Comparison of ENCODE assay signal across 6 fruit fly cellular contexts in the genomic region with DNA sequence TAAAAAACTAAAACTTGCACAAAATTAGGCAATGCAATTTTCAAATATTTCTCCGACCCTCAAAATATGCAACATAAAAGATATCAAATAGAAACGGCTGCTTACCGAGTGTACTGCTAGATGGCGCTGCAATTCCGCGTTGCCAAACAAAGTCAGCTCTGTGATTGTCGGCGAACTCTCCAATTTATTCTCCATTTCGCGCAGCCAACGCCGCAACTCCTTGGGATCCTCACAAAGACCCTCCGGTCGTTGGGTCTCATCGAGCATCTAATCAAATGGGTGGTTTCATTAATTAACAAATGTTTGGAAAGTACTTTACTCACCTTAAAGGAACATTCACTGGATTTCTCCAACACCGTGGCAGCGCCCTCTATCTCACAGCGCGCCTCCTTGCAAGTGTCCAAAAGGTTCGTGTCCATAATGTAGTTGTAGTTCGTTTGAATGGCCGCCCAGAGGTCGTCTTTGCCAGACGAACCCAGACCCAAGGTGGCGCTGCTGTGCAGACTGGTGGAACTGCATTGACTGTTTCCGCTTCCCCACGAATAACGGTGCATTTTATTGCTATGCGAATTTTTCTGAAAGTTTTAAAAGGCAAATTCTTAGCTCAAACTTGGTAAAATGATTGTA.
TF ChIP-seq lines count a peak whose summit lies in the region.

No protein-coding gene starts in this region.

- peak; percentile 99 to 100 for TF ChIP-seq CTCF in S2 (optimal IDR thresholded peaks at IDR 0.05; lab: Kevin White, UChicago)
- peak; percentile 99 for TF ChIP-seq CTCF in whole organism, embryonic (GFP tag; optimal IDR thresholded peaks at IDR 0.05; lab: Kevin White, UChicago)

TF ChIP-seq in whole organism, adult, 20 proteins besides CTCF, POLR2A, EP300 and RAD21 (continues in another document):
- TF ChIP-seq CG12768 (GFP tag; optimal IDR thresholded peaks at IDR 0.05; lab: Kevin White, UChicago) (no peak), Clk (GFP tag; optimal IDR thresholded peaks at IDR 0.05; lab: Kevin White, UChicago) (no peak), CG7101 (tag; optimal IDR thresholded peaks at IDR 0.05; lab: Kevin White, UChicago) (peak; percentile 49), CG5204 (GFP tag; optimal IDR thresholded peaks at IDR 0.05; lab: Kevin White, UChicago) (peak; percentile 73), Crg-1 (GFP tag; optimal IDR thresholded peaks at IDR 0.05; lab: Kevin White, UChicago) (peak; percentile 90), CG11617 (GFP tag; optimal IDR thresholded peaks at IDR 0.05; lab: Kevin White, UChicago) (peak; percentile 20), toe (GFP tag; optimal IDR thresholded peaks at IDR 0.05; lab: Kevin White, UChicago) (peak; percentile 78), ovo (GFP tag; optimal IDR thresholded peaks at IDR 0.05; lab: Kevin White, UChicago) (peak; percentile 85), CG14711 (tag; optimal IDR thresholded peaks at IDR 0.05; lab: Kevin White, UChicago) (peak; percentile 16), CG7045 (GFP tag; optimal IDR thresholded peaks at IDR 0.05; lab: Kevin White, UChicago) (peak; percentile 41), kay (GFP tag; lab: Kevin White, UChicago; ENCODE audit: borderline replicate concordance) (no peak), CG1620 (GFP tag; optimal IDR thresholded peaks at IDR 0.05; lab: Kevin White, UChicago) (peak; percentile 89), Mnt (GFP tag; optimal IDR thresholded peaks at IDR 0.05; lab: Kevin White, UChicago) (peak; percentile 74), pad (GFP tag; optimal IDR thresholded peaks at IDR 0.05; lab: Kevin White, UChicago) (peak; percentile 76), bab1 (GFP tag; optimal IDR thresholded peaks at IDR 0.05; lab: Kevin White, UChicago) (peak; percentile 38), cic (GFP tag; optimal IDR thresholded peaks at IDR 0.05; lab: Kevin White, UChicago) (no peak)

TF ChIP-seq in whole organism, embryonic, 481 proteins besides CTCF, POLR2A, EP300 and RAD21 (continues in another document):
- peak in 1 of 3 experiments; percentile 34 for TF ChIP-seq Stat92E (GFP tag; optimal IDR thresholded peaks at IDR 0.05; lab: Kevin White, UChicago)
- TF ChIP-seq MESR4 (GFP tag; optimal IDR thresholded peaks at IDR 0.05; lab: Kevin White, UChicago), result no peak
- peak; percentile 44 for TF ChIP-seq CG4617 (GFP tag; optimal IDR thresholded peaks at IDR 0.05; lab: Kevin White, UChicago; ENCODE audit: borderline replicate concordance)
- TF ChIP-seq CHES-1-like (GFP tag; optimal IDR thresholded peaks at IDR 0.05; lab: Kevin White, UChicago), result peak; percentile 73
- TF ChIP-seq phol (tag; optimal IDR thresholded peaks at IDR 0.05; lab: Kevin White, UChicago), result peak; percentile 62
- TF ChIP-seq vvl (GFP tag; IDR thresholded peaks at IDR 0.05; lab: Robert Waterston, UW), result peak; percentile 71
- no peak for TF ChIP-seq CG13296 (GFP tag; optimal IDR thresholded peaks at IDR 0.05; lab: Kevin White, UChicago)
- TF ChIP-seq Dad (GFP tag; optimal IDR thresholded peaks at IDR 0.05; lab: Kevin White, UChicago), result peak; percentile 66
- peak; percentile 27; the same call in 1 of the 2 replicates for TF ChIP-seq E2f2 (GFP tag; IDR thresholded peaks at IDR 0.05; lab: Robert Waterston, UW)
- TF ChIP-seq CG30020 (tag; optimal IDR thresholded peaks at IDR 0.05; lab: Kevin White, UChicago), result no peak
- TF ChIP-seq p53 (GFP tag; optimal IDR thresholded peaks at IDR 0.05; lab: Kevin White, UChicago), result peak; percentile 76
- peak; percentile 72 for TF ChIP-seq ttk (GFP tag; IDR thresholded peaks at IDR 0.05; lab: Robert Waterston, UW)
- TF ChIP-seq CG4328 (GFP tag; optimal IDR thresholded peaks at IDR 0.05; lab: Kevin White, UChicago), result peak; percentile 36
- peak; percentile 49 for TF ChIP-seq CG17802 (tag; optimal IDR thresholded peaks at IDR 0.05; lab: Kevin White, UChicago)
- peak; percentile 73 for TF ChIP-seq CG4707 (GFP tag; optimal IDR thresholded peaks at IDR 0.05; lab: Kevin White, UChicago)
- TF ChIP-seq CG5245 (GFP tag; optimal IDR thresholded peaks at IDR 0.05; lab: Kevin White, UChicago), result peak; percentile 90

TF ChIP-seq in whole organism, prepupa, 60 proteins besides CTCF, POLR2A, EP300 and RAD21 (continues in another document):
- peak; percentile 46 for TF ChIP-seq dac (GFP tag; optimal IDR thresholded peaks at IDR 0.05; lab: Kevin White, UChicago)
- TF ChIP-seq CG8632 (GFP tag; optimal IDR thresholded peaks at IDR 0.05; lab: Kevin White, UChicago), result peak; percentile 34
- TF ChIP-seq CG9139 (GFP tag; optimal IDR thresholded peaks at IDR 0.05; lab: Kevin White, UChicago), result no peak
- TF ChIP-seq pdm3 (GFP tag; optimal IDR thresholded peaks at IDR 0.05; lab: Kevin White, UChicago), result peak; percentile 74
- no peak for TF ChIP-seq CG10669 (GFP tag; optimal IDR thresholded peaks at IDR 0.05; lab: Kevin White, UChicago)
- TF ChIP-seq fkh (GFP tag; optimal IDR thresholded peaks at IDR 0.05; lab: Kevin White, UChicago), result no peak
- TF ChIP-seq CG11902 (GFP tag; optimal IDR thresholded peaks at IDR 0.05; lab: Kevin White, UChicago), result peak; percentile 77
- no peak for TF ChIP-seq Ets96B (tag; optimal IDR thresholded peaks at IDR 0.05; lab: Kevin White, UChicago)
- no peak for TF ChIP-seq Hr38 (GFP tag; optimal IDR thresholded peaks at IDR 0.05; lab: Kevin White, UChicago)
- no peak for TF ChIP-seq CG16779 (tag; optimal IDR thresholded peaks at IDR 0.05; lab: Kevin White, UChicago)
- TF ChIP-seq CG31627 (GFP tag; optimal IDR thresholded peaks at IDR 0.05; lab: Kevin White, UChicago), result peak; percentile 90
- no peak for TF ChIP-seq CG4318 (GFP tag; optimal IDR thresholded peaks at IDR 0.05; lab: Kevin White, UChicago)
- no peak for TF ChIP-seq Sox102F (GFP tag; optimal IDR thresholded peaks at IDR 0.05; lab: Kevin White, UChicago)
- TF ChIP-seq CG3919 (GFP tag; optimal IDR thresholded peaks at IDR 0.05; lab: Kevin White, UChicago), result peak; percentile 80
- no peak for TF ChIP-seq CG8119 (GFP tag; IDR thresholded peaks at IDR 0.05; lab: Robert Waterston, UW)
- TF ChIP-seq CG6792 (GFP tag; optimal IDR thresholded peaks at IDR 0.05; lab: Kevin White, UChicago), result peak; percentile 62
- no peak for TF ChIP-seq dsx (GFP tag; optimal IDR thresholded peaks at IDR 0.05; lab: Kevin White, UChicago; ENCODE audit: poor library complexity, severe bottlenecking)
- no peak for TF ChIP-seq CG6276 (GFP tag; optimal IDR thresholded peaks at IDR 0.05; lab: Kevin White, UChicago)

TF ChIP-seq in whole organism, pupa, 21 proteins besides CTCF, POLR2A, EP300 and RAD21:
- TF ChIP-seq CG32121 (GFP tag; IDR thresholded peaks at IDR 0.05; lab: Robert Waterston, UW), result no peak
- TF ChIP-seq CG8301 (tag; optimal IDR thresholded peaks at IDR 0.05; lab: Kevin White, UChicago), result no peak
- TF ChIP-seq gl (tag; optimal IDR thresholded peaks at IDR 0.05; lab: Kevin White, UChicago), result peak; percentile 11
- peak; percentile 23 for TF ChIP-seq CG15710 (tag; optimal IDR thresholded peaks at IDR 0.05; lab: Kevin White, UChicago)
- no peak for TF ChIP-seq CG8159 (tag; optimal IDR thresholded peaks at IDR 0.05; lab: Kevin White, UChicago)
- peak; percentile 69 for TF ChIP-seq Snoo (tag; optimal IDR thresholded peaks at IDR 0.05; lab: Kevin White, UChicago)
- no peak for TF ChIP-seq CG13204 (GFP tag; optimal IDR thresholded peaks at IDR 0.05; lab: Kevin White, UChicago)
- TF ChIP-seq CG34367 (tag; optimal IDR thresholded peaks at IDR 0.05; lab: Kevin White, UChicago), result peak; percentile 27
- TF ChIP-seq CG17806 (tag; optimal IDR thresholded peaks at IDR 0.05; lab: Kevin White, UChicago), result no peak
- peak; percentile 54 for TF ChIP-seq rn (GFP tag; IDR thresholded peaks at IDR 0.05; lab: Robert Waterston, UW)
- TF ChIP-seq D1 (tag; optimal IDR thresholded peaks at IDR 0.05; lab: Kevin White, UChicago), result no peak
- TF ChIP-seq CG14655 (GFP tag; optimal IDR thresholded peaks at IDR 0.05; lab: Kevin White, UChicago), result peak; percentile 11
- peak; percentile 12 for TF ChIP-seq Ets98B (GFP tag; IDR thresholded peaks at IDR 0.05; lab: Robert Waterston, UW)
- peak; percentile 58 for TF ChIP-seq CG4496 (GFP tag; IDR thresholded peaks at IDR 0.05; lab: Robert Waterston, UW)

TF ChIP-seq in whole organism, wandering third instar larva, 38 proteins besides CTCF, POLR2A, EP300 and RAD21 (continues in another document):
- TF ChIP-seq jim (GFP tag; optimal IDR thresholded peaks at IDR 0.05; lab: Kevin White, UChicago) (peak; percentile 31), sage (GFP tag; optimal IDR thresholded peaks at IDR 0.05; lab: Kevin White, UChicago) (no peak), Hnf4 (GFP tag; optimal IDR thresholded peaks at IDR 0.05; lab: Kevin White, UChicago) (peak; percentile 59), GATAd (GFP tag; optimal IDR thresholded peaks at IDR 0.05; lab: Kevin White, UChicago) (no peak), h (GFP tag; optimal IDR thresholded peaks at IDR 0.05; lab: Kevin White, UChicago) (peak; percentile 65), woc (GFP tag; optimal IDR thresholded peaks at IDR 0.05; lab: Kevin White, UChicago) (no peak), Hr78 (GFP tag; optimal IDR thresholded peaks at IDR 0.05; lab: Kevin White, UChicago) (no peak), Mio (GFP tag; optimal IDR thresholded peaks at IDR 0.05; lab: Kevin White, UChicago) (no peak), tai (GFP tag; optimal IDR thresholded peaks at IDR 0.05; lab: Kevin White, UChicago) (peak; percentile 39), rgr (GFP tag; optimal IDR thresholded peaks at IDR 0.05; lab: Kevin White, UChicago) (peak; percentile 71), psq (GFP tag; optimal IDR thresholded peaks at IDR 0.05; lab: Kevin White, UChicago) (peak; percentile 64), CG32264 (GFP tag; optimal IDR thresholded peaks at IDR 0.05; lab: Kevin White, UChicago) (no peak), dsf (GFP tag; optimal IDR thresholded peaks at IDR 0.05; lab: Kevin White, UChicago; ENCODE audit: borderline replicate concordance) (no peak), ey (GFP tag; optimal IDR thresholded peaks at IDR 0.05; lab: Kevin White, UChicago) (peak; percentile 64), N (GFP tag; optimal IDR thresholded peaks at IDR 0.05; lab: Kevin White, UChicago) (peak; percentile 51), pan (optimal IDR thresholded peaks at IDR 0.05; lab: Kevin White, UChicago) (no peak), CG9705 (GFP tag; optimal IDR thresholded peaks at IDR 0.05; lab: Kevin White, UChicago) (peak; percentile 69), Sp1 (GFP tag; optimal IDR thresholded peaks at IDR 0.05; lab: Kevin White, UChicago) (peak; percentile 24), usp (GFP tag; optimal IDR thresholded peaks at IDR 0.05; lab: Kevin White, UChicago) (no peak), HLH106 (tag; optimal IDR thresholded peaks at IDR 0.05; lab: Kevin White, UChicago) (peak; percentile 71), fru (GFP tag; optimal IDR thresholded peaks at IDR 0.05; lab: Kevin White, UChicago) (no peak), Jra (GFP tag; optimal IDR thresholded peaks at IDR 0.05; lab: Kevin White, UChicago) (peak; percentile 22), br (GFP tag; optimal IDR thresholded peaks at IDR 0.05; lab: Kevin White, UChicago) (peak; percentile 78), Dfd (GFP tag; optimal IDR thresholded peaks at IDR 0.05; lab: Kevin White, UChicago) (no peak), dl (GFP tag; optimal IDR thresholded peaks at IDR 0.05; lab: Kevin White, UChicago; ENCODE audit: insufficient read depth in 1 of 2, partially characterized antibody in 2 of 2) (no peak), Myc (optimal IDR thresholded peaks at IDR 0.05; lab: Kevin White, UChicago) (peak; percentile 97)
